Worm (Caenorhabditis elegans) whole organism, L4/young adult: ENCODE data around the gene Y57A10A.13.
"Not testable (repeated sequence)": the region's sequence is repeated elsewhere in the genome, so short reads cannot be mapped to it uniquely, and the experiment has no call there.

Source experiments
- W03F9.2 ChIP-seq: fragments of 150-350 bp; optimal IDR thresholded peaks from 2 replicates; lab custom pipeline; 2014; ENCODE audit warnings: missing biosample characterization, missing genetic modification characterization
- dao-5 ChIP-seq: sonication (generic microtip); optimal IDR thresholded peaks from 2 replicates; lab custom pipeline; 2016; ENCODE audit warnings: missing genotype, missing genetic modification characterization, moderate library complexity, missing compliant biosample characterization
- him-1 ChIP-seq: sonication (generic microtip); optimal IDR thresholded peaks from 2 replicates; lab custom pipeline; 2016; ENCODE audit warnings: missing genotype, missing genetic modification reagents, missing genetic modification characterization, missing compliant biosample characterization

Gene Y57A10A.13

DNA sequence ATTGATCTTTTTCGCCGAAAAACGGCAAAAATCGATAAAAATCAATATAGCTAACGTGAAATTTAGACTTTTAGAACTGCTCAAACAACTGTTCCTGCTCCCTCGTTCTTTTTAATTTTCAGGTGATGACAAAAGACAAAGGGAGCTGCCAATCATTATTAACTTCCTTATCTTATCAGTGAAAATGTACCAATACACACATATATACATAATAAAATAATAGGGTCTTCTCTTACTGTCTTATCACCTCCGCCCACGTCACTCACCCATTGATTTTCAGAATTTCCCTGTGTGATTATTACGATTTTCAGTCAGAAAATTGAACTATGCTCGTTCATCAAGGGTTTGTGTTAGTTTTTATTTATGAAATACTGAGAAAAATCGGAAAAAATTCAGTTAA, 1.0 kb upstream of the Y57A10A.13 start, which contains the start of gene Y57A10A.14:
Gene Y57A10A.14, plus strand, starts transcription at position 228 of the 400 bp plus-strand sequence.
- TF ChIP-seq W03F9.2 (tag; lab: Kevin White, UChicago) (no peak), dao-5 (tag; lab: Kevin White, UChicago) (no peak), him-1 (tag; lab: Kevin White, UChicago) (no peak)

DNA sequence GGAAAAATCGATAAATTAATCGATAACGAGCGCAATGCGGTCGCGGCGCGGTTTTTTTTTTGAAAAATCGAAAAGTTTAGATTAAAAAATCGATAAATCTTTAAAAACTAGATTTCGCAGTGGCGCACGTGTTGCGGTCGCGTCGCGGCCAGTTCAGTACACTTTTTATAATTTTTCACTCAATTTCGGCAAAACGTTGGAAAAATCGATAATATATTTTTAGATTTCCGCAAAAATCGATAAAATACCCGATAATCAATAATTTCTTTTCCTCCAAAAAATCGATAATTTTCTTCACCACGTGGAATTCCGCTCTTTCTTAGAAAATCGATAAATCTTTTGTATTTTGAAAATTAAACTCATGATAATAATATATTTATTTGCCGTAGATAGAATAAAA, 8.2 kb downstream of the Y57A10A.13 start:
- TF ChIP-seq dao-5 (tag; lab: Kevin White, UChicago) (no peak), W03F9.2 (tag; lab: Kevin White, UChicago) (no peak), him-1 (tag; lab: Kevin White, UChicago) (no peak)

DNA sequence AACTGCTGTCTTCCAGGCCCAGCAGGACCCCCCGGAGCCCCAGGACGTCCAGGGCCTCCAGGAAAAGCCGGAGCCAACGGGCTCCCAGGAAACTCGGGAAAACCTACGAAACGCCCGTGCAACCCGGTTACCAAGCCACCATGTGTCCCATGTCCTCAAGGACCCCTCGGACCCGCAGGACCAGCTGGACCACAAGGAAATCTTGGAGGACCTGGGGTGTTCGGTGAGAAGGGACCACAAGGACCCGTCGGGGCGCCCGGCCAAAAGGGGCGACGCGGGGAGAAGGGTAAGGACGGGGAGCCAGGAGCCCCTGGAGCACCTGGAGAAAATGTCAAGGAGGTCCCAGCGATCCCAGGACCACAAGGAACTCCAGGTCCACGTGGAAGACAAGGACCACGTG, 9.3 kb downstream of the Y57A10A.13 start:
- no peak for TF ChIP-seq dao-5 (tag; lab: Kevin White, UChicago)
- no peak for TF ChIP-seq W03F9.2 (tag; lab: Kevin White, UChicago)
- TF ChIP-seq him-1 (tag; lab: Kevin White, UChicago) = no peak

DNA sequence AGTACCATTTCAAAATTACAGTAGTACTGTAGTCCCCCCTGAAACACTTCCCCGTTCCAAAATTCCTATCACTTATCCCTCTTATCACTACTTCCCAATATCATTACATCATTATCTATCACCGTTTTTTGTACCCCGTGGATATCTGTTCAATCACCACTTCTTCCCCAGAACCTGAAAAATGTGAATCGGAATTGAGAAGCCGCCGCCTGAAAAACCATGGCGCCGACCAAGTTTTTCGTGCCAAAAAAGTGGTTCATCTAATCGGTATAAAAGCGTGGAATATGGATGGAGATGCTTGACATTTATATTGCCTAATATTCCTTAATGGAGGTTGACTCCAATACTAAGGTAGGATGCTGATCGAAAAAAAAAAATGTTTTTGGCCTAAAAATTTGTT, 12.4 kb downstream of the Y57A10A.13 start, which contains the start of gene rol-1:
Gene rol-1, plus strand, starts transcription at position 301 of the 400 bp plus-strand sequence.
- TF ChIP-seq W03F9.2 (tag; lab: Kevin White, UChicago) (no peak), him-1 (tag; lab: Kevin White, UChicago) (no peak), dao-5 (tag; lab: Kevin White, UChicago) (no peak)

DNA sequence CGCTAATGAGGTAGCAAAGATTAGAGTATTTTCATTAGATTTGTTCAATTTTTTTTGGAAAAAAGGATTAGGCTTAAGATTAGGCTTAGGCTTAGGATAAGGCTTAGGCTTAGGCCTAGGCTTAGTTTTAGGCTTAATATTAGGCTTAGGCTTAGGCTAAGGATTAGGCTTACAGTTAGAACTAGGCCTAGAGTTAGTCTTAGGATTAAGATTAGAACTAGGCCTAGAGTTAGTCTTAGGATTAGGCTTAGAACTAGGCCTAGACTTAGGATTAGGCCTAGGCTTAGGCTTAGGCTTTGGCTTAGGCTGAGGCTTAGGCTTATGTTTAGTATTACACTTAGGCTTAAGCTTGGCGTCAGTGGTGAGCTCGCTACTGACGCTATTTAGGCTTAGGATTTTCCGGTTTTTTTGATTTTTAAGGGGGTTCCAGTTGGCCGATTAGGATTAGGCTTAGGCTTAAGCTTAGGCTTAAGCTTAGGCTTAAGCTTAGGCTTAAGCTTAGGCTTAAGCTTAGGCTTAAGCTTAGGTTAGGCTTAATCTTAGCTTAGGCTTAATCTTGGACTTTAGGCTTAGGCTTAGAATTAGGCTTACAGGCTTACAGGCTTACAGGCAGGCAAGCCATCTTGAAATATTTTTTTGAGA, 15.1 kb downstream of the Y57A10A.13 start:
- TF ChIP-seq dao-5 (tag; lab: Kevin White, UChicago) = no peak
- TF ChIP-seq W03F9.2 (tag; lab: Kevin White, UChicago) = no peak
- TF ChIP-seq him-1 (tag; lab: Kevin White, UChicago) = no peak

DNA sequence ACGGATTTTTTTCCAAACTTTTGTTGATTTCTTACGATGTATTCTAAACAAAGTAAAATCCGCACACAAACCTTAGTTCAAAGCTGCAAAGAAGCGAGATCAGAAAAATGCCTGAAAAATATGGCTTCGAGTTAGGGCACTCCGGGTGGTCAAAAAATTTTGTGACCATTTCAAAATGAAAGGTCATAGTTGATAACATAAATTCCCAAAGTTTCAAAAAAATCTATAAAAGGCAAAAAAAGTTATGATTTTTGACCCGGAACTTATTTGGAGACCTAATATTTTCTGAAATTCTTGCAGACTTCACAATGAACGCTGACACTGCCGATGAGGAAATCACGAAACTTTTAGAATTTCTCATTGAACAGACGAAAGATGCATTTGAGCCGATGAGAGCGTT, 20.2 kb downstream of the Y57A10A.13 start, which contains the start of gene Y57A10A.8:
Gene Y57A10A.8, plus strand, starts transcription at position 301 of the 400 bp plus-strand sequence.
- TF ChIP-seq him-1, dao-5, W03F9.2 (tag; lab: Kevin White, UChicago): not testable (repeated sequence)

DNA sequence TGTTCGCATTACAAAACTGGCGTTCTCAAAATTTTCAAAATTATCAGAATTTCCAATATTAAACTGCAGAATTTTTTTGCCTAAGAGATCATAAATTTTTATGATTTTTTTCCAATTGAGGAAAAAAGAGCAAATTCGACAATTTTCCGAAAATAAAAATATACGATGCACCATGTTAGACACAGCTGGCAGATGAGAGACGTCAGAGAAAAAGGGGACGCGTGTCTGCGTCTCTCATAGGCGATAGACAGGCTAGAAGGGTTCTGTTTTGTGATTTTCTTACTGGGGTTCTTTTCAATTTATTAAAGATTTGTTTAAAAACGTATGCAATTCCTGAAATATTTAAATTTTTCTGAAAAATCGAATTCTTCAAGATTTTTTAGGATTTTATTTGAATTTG, 21.7 kb downstream of the Y57A10A.13 start:
- TF ChIP-seq him-1 (tag; lab: Kevin White, UChicago) (no peak), W03F9.2 (tag; lab: Kevin White, UChicago) (no peak), dao-5 (tag; lab: Kevin White, UChicago) (no peak)

DNA sequence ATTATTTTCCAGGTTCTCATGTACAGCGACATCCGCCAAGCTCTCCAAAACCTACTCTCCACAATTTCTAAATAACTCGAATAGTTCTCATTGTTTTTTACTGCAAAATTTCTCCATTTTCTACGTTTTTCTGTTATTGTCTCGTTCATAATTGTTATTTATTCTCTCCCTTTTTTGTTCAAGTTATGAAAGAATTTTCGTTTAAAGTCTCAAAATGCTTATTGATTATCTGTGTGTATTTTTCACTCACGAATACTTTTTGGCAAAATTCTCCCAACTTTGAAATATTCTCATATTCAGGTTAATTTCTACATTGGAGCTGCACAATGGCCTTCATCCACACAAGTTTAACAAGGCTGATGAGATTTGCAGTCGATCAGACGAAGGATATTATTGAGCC, 30.5 kb downstream of the Y57A10A.13 start, which contains the start of gene Y57A10A.5:
Gene Y57A10A.5, plus strand, starts transcription at position 301 of the 400 bp plus-strand sequence.
- TF ChIP-seq dao-5, him-1, W03F9.2 (tag; lab: Kevin White, UChicago): not testable (repeated sequence)

DNA sequence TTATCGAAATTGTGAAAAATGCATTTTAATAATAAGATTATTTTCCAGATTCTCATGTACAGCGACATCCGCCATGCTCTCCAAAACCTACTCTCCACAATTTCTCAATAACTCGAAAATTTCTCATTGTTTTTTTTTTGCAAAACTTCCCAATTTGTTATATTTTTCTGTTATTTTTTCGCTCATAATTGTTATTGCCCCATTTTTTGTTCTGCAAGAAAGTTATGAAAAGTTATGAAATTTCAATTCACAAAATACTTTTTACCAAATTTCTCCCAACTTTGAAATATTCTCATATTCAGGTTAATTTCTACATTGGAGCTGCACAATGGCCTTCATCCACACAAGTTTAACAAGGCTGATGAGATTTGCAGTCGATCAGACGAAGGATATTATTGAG, 33.1 kb downstream of the Y57A10A.13 start, which contains the start of gene Y57A10A.4:
Gene Y57A10A.4, plus strand, starts transcription at position 301 of the 400 bp plus-strand sequence.
- TF ChIP-seq him-1, W03F9.2, dao-5 (tag; lab: Kevin White, UChicago): not testable (repeated sequence)

DNA sequence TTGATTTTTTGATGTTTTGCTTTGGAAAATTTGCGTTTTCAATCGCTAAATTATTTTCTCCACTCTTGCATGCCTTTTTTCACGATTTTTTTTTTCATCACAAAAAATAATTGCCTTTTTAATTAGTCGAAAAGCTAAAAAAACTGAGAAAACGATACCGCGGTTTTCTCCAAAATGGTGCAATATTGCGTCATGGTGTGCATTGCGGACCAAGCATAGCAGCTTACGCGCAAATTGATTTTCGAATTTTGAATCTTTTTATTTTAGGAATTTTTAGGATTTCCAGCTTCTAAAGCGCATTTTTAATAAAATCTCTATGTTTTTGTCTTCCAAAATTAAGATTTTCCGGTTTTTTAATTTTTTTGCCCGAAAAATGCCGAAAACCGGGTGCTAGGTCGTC, 34.5 kb downstream of the Y57A10A.13 start:
- TF ChIP-seq dao-5 (tag; lab: Kevin White, UChicago) = no peak
- TF ChIP-seq him-1 (tag; lab: Kevin White, UChicago) = no peak
- TF ChIP-seq W03F9.2 (tag; lab: Kevin White, UChicago) = no peak

DNA sequence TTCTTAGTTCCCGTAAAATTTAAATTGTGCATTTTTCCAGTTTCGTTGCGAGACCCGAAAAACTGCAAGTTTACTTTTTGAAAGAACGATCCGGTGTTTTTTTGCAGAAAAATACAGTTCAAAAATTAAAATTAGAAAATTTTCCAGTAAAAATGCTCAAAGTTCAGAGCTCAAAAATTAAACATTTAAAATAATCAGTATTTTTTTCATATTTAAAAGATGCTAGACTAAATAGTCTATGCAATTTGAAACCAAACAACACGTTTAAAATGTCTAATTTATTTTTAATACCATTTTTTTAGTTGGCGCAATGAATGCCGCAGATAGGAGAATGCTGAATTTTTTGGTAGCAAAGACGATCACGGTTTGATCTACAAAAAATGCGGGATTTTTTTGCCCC, 37.4 kb downstream of the Y57A10A.13 start, which contains the start of gene Y57A10A.2:
Gene Y57A10A.2, plus strand, starts transcription at position 301 of the 400 bp plus-strand sequence.
- no peak for TF ChIP-seq W03F9.2 (tag; lab: Kevin White, UChicago)
- TF ChIP-seq him-1 (tag; lab: Kevin White, UChicago) = no peak
- TF ChIP-seq dao-5 (tag; lab: Kevin White, UChicago) = no peak

DNA sequence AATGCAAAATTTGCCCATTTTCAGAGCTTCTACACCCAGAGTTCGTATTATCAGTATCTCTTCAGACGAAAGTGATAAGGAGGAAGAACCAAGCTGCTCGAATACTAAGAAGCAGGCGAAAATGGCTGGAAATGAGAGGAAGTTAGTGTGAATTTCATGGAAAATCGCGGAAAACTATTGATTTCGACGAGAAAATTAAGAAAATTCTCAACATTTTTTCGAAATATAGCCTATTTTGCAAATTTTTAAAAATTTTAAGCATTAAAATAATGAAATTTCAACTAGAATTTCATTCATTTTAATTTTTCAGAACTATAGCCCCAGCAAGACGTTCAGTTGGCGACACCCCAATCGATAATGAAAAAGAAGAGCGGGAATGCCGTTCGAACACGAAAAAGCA, 41.1 kb downstream of the Y57A10A.13 start:
- TF ChIP-seq him-1 (tag; lab: Kevin White, UChicago) = no peak
- no peak for TF ChIP-seq dao-5 (tag; lab: Kevin White, UChicago)
- TF ChIP-seq W03F9.2 (tag; lab: Kevin White, UChicago) = no peak

DNA sequence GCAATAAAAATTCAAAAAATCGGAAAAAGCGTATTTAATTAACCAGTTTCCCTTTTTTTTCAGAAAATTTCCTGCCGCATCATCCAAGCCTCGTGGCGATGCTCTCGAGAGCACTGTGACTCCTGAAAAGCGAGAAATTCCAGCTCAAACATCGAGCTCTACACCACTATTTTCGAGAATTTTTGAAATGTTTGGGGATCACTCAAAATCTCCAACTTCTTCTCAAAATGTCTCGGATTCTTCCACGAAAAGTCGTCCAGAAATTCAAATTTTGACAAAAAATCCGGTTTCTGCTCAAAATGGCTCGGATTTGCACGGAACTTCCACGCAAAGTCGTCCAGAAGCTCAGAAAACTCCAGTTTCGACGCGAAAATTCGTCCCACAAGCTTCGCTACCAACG, 46.7 kb downstream of the Y57A10A.13 start:
- TF ChIP-seq him-1 (tag; lab: Kevin White, UChicago) = no peak
- TF ChIP-seq dao-5 (tag; lab: Kevin White, UChicago) = no peak
- TF ChIP-seq W03F9.2 (tag; lab: Kevin White, UChicago) = no peak
